Worm (Caenorhabditis elegans) whole organism, L1 larva: ENCODE data around the gene Y105C5A.8.

Source experiments
- egl-27 ChIP-seq, 2 experiments: fragments of 150-350 bp in 1 of 2; sonication (generic microtip); optimal IDR thresholded peaks; 3 replicates each; lab custom pipeline; 2017 to 2018; ENCODE audit warnings: missing biosample characterization in 2 of 2, missing genetic modification characterization in 2 of 2, missing genetic modification reagents in 2 of 2
- elt-3 ChIP-seq, 6 experiments: fragments of 150-350 bp in 1 of 6; sonication (generic microtip); optimal IDR thresholded peaks; 2 replicates each; lab custom pipeline; 2017 to 2018; ENCODE audit warnings: missing biosample characterization in 6 of 6, missing genetic modification characterization in 6 of 6, inconsistent platforms in 1 of 6
- jun-1 ChIP-seq: fragments of 150-350 bp; optimal IDR thresholded peaks from 2 replicates; lab custom pipeline; 2014; ENCODE audit warnings: missing biosample characterization, missing genetic modification reagents, missing genetic modification characterization
- lin-39 ChIP-seq: fragments of 150-350 bp; optimal IDR thresholded peaks from 2 replicates; lab custom pipeline; 2014; ENCODE audit warnings: missing biosample characterization, missing genetic modification reagents, missing genetic modification characterization
- nhr-11 ChIP-seq: fragments of 150-350 bp; optimal IDR thresholded peaks from 2 replicates; lab custom pipeline; 2014; ENCODE audit warnings: missing biosample characterization, missing genetic modification characterization
- nhr-28 ChIP-seq: fragments of 150-350 bp; optimal IDR thresholded peaks from 2 replicates; lab custom pipeline; 2014; ENCODE audit warnings: missing biosample characterization, missing genetic modification characterization
- nhr-47 ChIP-seq: sonication (generic microtip); optimal IDR thresholded peaks from 2 replicates; lab custom pipeline; 2016; ENCODE audit warnings: mild to moderate bottlenecking, missing genetic modification characterization, moderate library complexity, missing compliant biosample characterization
- nhr-77 ChIP-seq: fragments of 150-350 bp; optimal IDR thresholded peaks from 2 replicates; lab custom pipeline; 2014; ENCODE audit warnings: missing biosample characterization, missing genetic modification characterization
- sox-4 ChIP-seq: sonication (generic microtip); optimal IDR thresholded peaks from 2 replicates; lab custom pipeline; 2016; ENCODE audit warnings: missing genetic modification characterization, missing compliant biosample characterization
- unc-30 ChIP-seq: sonication (generic microtip); optimal IDR thresholded peaks from 2 replicates; lab custom pipeline; 2017; ENCODE audit warnings: missing biosample characterization, missing genetic modification characterization
- unc-98 ChIP-seq: fragments of 200-800 bp; sonication (Bioruptor generic); IDR thresholded peaks from 2 replicates; pipeline ENCODE4 v1.3.6; 2022; ENCODE audit warnings: missing genetic modification characterization, missing compliant biosample characterization
- vab-15 ChIP-seq: sonication (generic microtip); optimal IDR thresholded peaks from 2 replicates; lab custom pipeline; 2017; ENCODE audit warnings: missing genotype, mild to moderate bottlenecking, missing genetic modification characterization, missing compliant biosample characterization

DNA sequence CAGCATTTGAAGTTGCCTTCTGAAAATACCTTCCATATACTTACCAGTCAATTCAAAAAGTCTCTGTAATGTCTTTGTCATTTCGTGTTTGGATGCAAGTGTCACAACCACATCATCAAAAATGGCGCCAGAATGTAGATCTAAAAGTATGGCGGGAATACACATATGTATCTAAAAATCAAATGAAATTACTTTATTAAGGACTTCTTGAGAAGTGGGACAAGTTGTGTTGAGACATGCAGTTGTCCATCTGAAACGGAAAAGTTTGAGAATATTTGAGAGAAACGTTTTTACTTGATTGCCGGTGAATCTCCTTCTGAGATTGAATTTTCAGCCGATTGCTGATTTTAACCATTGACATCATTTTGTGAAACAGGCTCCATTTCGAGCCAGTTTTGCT lies 24.9 kb downstream of the Y105C5A.8 start:
- no peak for TF ChIP-seq nhr-47 (tag; lab: Kevin White, UChicago)
- no peak for TF ChIP-seq nhr-77
- TF ChIP-seq elt-3 (tag; optimal IDR thresholded peaks at IDR 0.05; lab: Kevin White, UChicago) = no peak
- TF ChIP-seq vab-15 = no peak
- TF ChIP-seq nhr-11 = no peak
- no peak for TF ChIP-seq unc-98 (GFP tag; lab: Robert Waterston, UW)
- no peak for TF ChIP-seq lin-39
- no peak for TF ChIP-seq jun-1 (tag; lab: Kevin White, UChicago)
- no peak for TF ChIP-seq nhr-28 (tag; lab: Kevin White, UChicago)
- no peak for TF ChIP-seq sox-4 (tag; lab: Kevin White, UChicago)
- TF ChIP-seq unc-30 (tag; lab: Kevin White, UChicago) = no peak
- TF ChIP-seq egl-27 (tag; optimal IDR thresholded peaks at IDR 0.05; lab: Kevin White, UChicago) = no peak
